Fruit fly (Drosophila melanogaster): ENCODE measurements around the gene Gli.

- no peak for TF ChIP-seq Snoo (tag; optimal IDR thresholded peaks at IDR 0.05)
- no peak for TF ChIP-seq EcR (GFP tag; optimal IDR thresholded peaks at IDR 0.05)
- no peak for TF ChIP-seq CG8301 (tag; optimal IDR thresholded peaks at IDR 0.05)
- TF ChIP-seq rn (GFP tag; IDR thresholded peaks at IDR 0.05) = no peak
- TF ChIP-seq Ets98B (GFP tag; IDR thresholded peaks at IDR 0.05) = no peak
- TF ChIP-seq CG13204 (GFP tag; optimal IDR thresholded peaks at IDR 0.05) = no peak
- no peak for TF ChIP-seq CG12605 (GFP tag; IDR thresholded peaks at IDR 0.05)
- no peak for TF ChIP-seq fd96Ca (GFP tag; IDR thresholded peaks at IDR 0.05)
- TF ChIP-seq CG9948 (tag; optimal IDR thresholded peaks at IDR 0.05) = no peak
- TF ChIP-seq CG14655 (GFP tag; optimal IDR thresholded peaks at IDR 0.05) = no peak
- TF ChIP-seq gl (tag; optimal IDR thresholded peaks at IDR 0.05) = no peak
- no peak for TF ChIP-seq CG8159 (tag; optimal IDR thresholded peaks at IDR 0.05)
Measured at dm6 chr2L:15735918-15736317, 26.6 kb downstream of the Gli start.

All from whole organism, pupa.